Worm (Caenorhabditis elegans): ENCODE measurements around the gene clec-256.

The clec-256 gene

DNA sequence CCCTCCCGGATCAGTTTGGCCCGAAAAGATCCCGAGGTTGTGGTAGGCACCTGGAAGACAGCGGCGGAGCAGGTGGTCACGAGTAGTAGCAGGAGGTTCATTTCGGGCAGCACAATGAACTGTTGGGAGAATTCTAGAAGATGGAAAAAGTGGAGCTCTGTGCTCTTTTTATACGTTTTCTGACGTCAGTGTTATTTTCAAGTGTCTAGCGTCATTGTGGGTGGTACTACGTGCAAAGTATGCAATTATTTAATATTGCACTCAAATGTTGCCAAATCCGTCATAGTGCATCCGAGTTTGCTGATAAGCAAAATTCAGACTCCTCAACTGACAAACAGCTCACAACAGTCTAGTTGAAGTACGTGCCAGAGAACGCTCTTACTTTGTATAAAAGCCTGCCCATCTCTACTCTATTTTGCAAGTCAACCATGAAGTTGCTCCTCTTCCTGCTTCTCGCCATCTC is 39.9 kb upstream of the clec-256 start, which contains the start of the genes asp-18 and scl-19:
Gene asp-18, minus strand, starts transcription at position 101 of the 463 bp plus-strand sequence.
Gene scl-19, plus strand, starts transcription at position 413 of the 463 bp plus-strand sequence.
- no peak for TF ChIP-seq hmg-4 (GFP tag; optimal IDR thresholded peaks at IDR 0.05)
- TF ChIP-seq sea-1 (GFP tag; conservative IDR thresholded peaks at IDR 0.05): no peak
- TF ChIP-seq ceh-36 (tag; optimal IDR thresholded peaks at IDR 0.05): no peak
- no peak for TF ChIP-seq tra-4 (tag; optimal IDR thresholded peaks at IDR 0.05)
- no peak for TF ChIP-seq pes-1 (GFP tag; IDR thresholded peaks at IDR 0.05)
- TF ChIP-seq aly-1 (tag; optimal IDR thresholded peaks at IDR 0.05): no peak
- no peak for TF ChIP-seq tbx-11 (GFP tag; IDR thresholded peaks at IDR 0.05)
- no peak for TF ChIP-seq ets-7 (tag; optimal IDR thresholded peaks at IDR 0.05)
- TF ChIP-seq tbx-37 (GFP tag; conservative IDR thresholded peaks at IDR 0.05): no peak
- no peak for TF ChIP-seq hnd-1 (tag; optimal IDR thresholded peaks at IDR 0.05)
- no peak for TF ChIP-seq F13C5.2 (tag; optimal IDR thresholded peaks at IDR 0.05)
- no peak for TF ChIP-seq flt-1 (GFP tag; IDR thresholded peaks at IDR 0.05)
- no peak for TF ChIP-seq hmbx-1 (tag; optimal IDR thresholded peaks at IDR 0.05)
- no peak for TF ChIP-seq scrt-1 (GFP tag; IDR thresholded peaks at IDR 0.05)
- no peak for TF ChIP-seq B0310.2 (tag; optimal IDR thresholded peaks at IDR 0.05)
- no peak for TF ChIP-seq ceh-13 (GFP tag; optimal IDR thresholded peaks at IDR 0.05)

DNA sequence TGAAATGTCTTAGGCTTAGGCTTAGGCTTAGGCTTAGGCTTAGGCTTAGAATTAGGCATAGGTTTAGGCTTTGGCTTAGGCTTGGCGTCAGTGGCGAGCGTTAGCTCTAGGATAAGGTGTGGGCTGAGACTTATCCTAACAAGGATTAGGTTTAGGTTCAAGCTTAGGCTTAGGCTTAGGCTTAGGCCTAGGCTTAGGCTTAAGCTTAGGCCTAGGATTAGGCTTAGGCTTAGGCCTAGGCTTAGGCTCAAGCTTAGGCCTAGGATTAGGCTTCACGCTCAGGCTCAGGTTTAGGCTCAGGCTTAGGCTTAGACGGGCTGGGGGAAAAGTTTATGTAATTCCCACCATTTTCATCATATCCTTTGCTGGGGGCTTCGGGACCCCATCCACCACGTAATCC is 37.5 kb upstream of the clec-256 start:
- TF ChIP-seq hnd-1 (tag; optimal IDR thresholded peaks at IDR 0.05): no peak
- TF ChIP-seq ceh-13 (GFP tag; optimal IDR thresholded peaks at IDR 0.05): no peak
- peak; percentile 88 for TF ChIP-seq ceh-36 (tag; optimal IDR thresholded peaks at IDR 0.05)
- no peak for TF ChIP-seq tra-4 (tag; optimal IDR thresholded peaks at IDR 0.05)

DNA sequence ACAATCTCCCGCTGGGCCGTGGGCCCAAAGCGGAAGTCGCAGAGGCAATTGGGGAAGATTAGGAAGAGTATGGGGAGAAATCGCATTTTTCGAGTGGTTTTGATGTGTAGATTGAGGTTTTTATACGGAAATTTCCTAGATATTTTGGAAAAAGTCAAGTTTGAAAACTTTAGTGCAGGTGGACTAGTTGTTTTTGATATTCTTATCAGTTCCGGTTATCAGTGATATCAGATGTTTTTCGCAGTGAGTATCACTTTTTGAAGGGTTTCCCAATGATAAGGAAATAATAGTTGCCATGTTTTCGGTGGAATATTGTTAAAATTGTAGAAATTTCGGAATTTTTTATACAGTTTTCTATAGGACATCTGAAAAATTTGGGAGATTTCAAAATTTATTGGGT is 37.1 kb upstream of the clec-256 start, which contains the start of gene scl-20:
Gene scl-20, minus strand, starts transcription at position 101 of the 400 bp plus-strand sequence.
- no peak for TF ChIP-seq tbx-37 (GFP tag; conservative IDR thresholded peaks at IDR 0.05)
- TF ChIP-seq hnd-1 (tag; optimal IDR thresholded peaks at IDR 0.05): no peak
- no peak for TF ChIP-seq hmg-4 (GFP tag; optimal IDR thresholded peaks at IDR 0.05)
- no peak for TF ChIP-seq F13C5.2 (tag; optimal IDR thresholded peaks at IDR 0.05)
- TF ChIP-seq B0310.2 (tag; optimal IDR thresholded peaks at IDR 0.05): no peak
- no peak for TF ChIP-seq tbx-11 (GFP tag; IDR thresholded peaks at IDR 0.05)
- no peak for TF ChIP-seq ama-1 (optimal IDR thresholded peaks at IDR 0.05)
- no peak for TF ChIP-seq pes-1 (GFP tag; IDR thresholded peaks at IDR 0.05)

DNA sequence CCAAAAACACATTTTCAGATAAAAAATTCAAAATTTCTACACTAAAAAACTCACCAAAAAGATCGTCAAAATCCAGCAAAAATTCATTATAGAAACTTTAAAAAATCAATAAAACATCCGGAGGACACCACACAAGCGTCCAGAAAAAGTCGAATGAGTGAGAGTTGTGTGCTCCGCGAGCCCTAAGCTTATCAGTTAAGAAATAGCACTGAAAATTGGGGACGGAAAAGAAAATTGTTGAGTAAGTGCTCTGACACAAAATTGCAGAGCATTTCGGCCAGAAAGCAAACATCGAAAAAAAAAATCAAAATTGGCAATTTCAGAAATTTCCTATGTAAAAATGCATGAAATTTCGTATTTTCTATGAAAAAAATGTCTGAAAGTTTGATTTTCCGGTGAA is 33.8 kb upstream of the clec-256 start:
- TF ChIP-seq aly-1 (tag; optimal IDR thresholded peaks at IDR 0.05) (no peak), pes-1 (GFP tag; IDR thresholded peaks at IDR 0.05) (no peak), tbx-11 (GFP tag; IDR thresholded peaks at IDR 0.05) (no peak), ets-7 (tag; optimal IDR thresholded peaks at IDR 0.05) (no peak), hnd-1 (tag; optimal IDR thresholded peaks at IDR 0.05) (no peak), ama-1 (optimal IDR thresholded peaks at IDR 0.05) (no peak), ceh-13 (GFP tag; optimal IDR thresholded peaks at IDR 0.05) (no peak), F13C5.2 (tag; optimal IDR thresholded peaks at IDR 0.05) (no peak), B0310.2 (tag; optimal IDR thresholded peaks at IDR 0.05) (no peak), tbx-37 (GFP tag; conservative IDR thresholded peaks at IDR 0.05) (no peak), hmg-4 (GFP tag; optimal IDR thresholded peaks at IDR 0.05) (no peak), tra-4 (tag; optimal IDR thresholded peaks at IDR 0.05) (no peak), ceh-36 (tag; optimal IDR thresholded peaks at IDR 0.05) (no peak), sea-1 (GFP tag; conservative IDR thresholded peaks at IDR 0.05) (no peak), hmbx-1 (tag; optimal IDR thresholded peaks at IDR 0.05) (no peak), scrt-1 (GFP tag; IDR thresholded peaks at IDR 0.05) (no peak)

DNA sequence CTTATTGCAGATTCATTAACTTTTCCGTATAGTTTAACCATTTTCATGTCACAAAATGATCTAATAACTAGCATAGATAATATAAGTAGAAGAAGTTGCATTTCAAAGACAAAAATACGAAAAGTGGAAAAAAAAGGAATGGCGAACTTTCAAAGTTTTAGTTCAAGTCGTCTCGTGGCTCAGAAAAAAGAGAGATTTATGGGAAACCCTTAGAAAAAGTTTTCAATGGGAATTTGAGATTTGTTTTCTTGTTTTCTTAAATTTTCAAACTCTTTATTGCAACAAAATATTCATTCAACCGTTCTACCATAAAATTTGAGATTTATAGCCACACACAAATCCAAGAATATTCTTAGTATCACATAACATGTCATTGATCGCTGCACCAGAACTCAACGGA is 29.4 kb upstream of the clec-256 start, which contains the start of gene clec-250:
Gene clec-250, minus strand, starts transcription at position 101 of the 400 bp plus-strand sequence.
- TF ChIP-seq tbx-37 (GFP tag; conservative IDR thresholded peaks at IDR 0.05): no peak

DNA sequence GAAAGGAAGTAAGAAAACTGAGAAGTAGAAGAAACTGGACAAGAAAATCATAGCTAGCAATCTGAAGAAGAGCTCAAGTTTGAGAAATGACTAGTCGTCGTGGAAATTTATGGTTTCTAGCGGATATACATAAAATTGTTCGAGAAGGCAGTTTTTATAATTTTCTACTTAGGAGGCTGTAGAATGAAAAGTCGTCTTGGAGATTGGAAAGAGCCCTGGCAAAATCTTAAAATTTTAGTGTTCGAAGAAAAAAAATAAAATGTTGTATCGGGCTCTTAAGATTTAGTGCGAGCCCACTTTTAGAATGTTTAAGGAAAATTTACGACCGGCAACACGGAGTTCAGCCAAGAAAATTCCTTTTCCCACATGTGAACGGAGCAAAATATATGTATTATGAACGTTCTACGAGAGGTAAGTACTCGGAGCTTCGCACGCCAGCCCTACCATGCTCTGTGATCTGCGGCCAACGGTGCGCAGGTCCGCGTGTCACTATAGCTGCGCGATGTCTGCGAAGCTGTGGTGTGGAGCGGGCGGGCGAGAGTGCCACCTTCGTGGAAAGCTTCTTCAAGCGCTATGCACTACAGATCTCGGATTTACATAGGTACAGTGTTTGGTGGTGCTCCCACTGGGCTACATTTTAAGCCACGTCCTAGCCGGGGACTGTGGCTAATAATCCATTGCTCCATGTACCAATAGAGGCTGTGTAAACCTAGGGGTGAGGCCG is 24.4 kb upstream of the clec-256 start, which contains the start of gene clec-251:
Gene clec-251, minus strand, starts transcription at position 51 of the 724 bp plus-strand sequence.
- TF ChIP-seq hmg-4 (GFP tag; optimal IDR thresholded peaks at IDR 0.05) (no peak), tbx-37 (GFP tag; conservative IDR thresholded peaks at IDR 0.05) (no peak)

DNA sequence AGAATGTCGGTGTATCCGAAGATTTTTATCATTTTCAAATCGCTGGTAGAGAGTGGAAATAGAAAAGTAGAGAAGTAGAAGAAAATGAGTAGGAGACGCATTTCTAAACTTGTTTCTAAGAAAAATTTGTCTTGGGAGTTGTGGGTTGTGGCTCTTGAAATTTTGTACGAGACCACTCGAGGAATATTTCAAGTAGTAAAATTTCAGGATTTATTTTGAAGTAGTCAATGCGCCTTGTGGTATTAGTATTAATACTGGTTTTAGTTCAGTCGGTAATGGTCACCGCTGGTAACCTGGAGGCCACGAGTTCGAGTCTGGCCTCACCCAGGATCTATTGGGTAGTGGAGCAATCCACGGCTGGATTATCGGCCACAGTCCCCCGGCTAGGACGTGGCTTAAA is 22.8 kb upstream of the clec-256 start, which contains the start of gene clec-252:
Gene clec-252, minus strand, starts transcription at position 101 of the 400 bp plus-strand sequence.
- TF ChIP-seq tbx-11 (GFP tag; IDR thresholded peaks at IDR 0.05) (no peak), hmbx-1 (tag; optimal IDR thresholded peaks at IDR 0.05) (no peak), ets-7 (tag; optimal IDR thresholded peaks at IDR 0.05) (no peak), hnd-1 (tag; optimal IDR thresholded peaks at IDR 0.05) (no peak), B0310.2 (tag; optimal IDR thresholded peaks at IDR 0.05) (no peak), ama-1 (optimal IDR thresholded peaks at IDR 0.05) (no peak), tbx-37 (GFP tag; conservative IDR thresholded peaks at IDR 0.05) (no peak), aly-1 (tag; optimal IDR thresholded peaks at IDR 0.05) (no peak), ceh-36 (tag; optimal IDR thresholded peaks at IDR 0.05) (no peak)

DNA sequence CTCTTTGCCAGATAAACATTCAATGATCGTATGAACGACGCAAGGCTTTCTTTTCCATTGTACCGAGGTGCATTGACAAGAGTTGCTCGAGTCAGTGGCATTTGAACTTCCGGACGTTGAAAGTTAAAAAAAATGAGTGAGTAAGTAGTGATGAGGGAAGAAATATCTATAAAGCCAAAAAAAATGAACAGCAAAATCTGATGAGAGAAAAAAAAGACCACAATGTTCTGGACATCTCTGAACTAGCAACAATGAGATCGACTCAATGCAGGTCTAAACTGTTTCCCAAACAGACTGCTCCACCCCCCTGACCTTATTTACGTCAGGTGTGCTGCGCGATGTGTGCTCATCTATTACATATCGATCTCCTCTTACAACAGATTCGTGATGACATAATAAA is 21.0 kb upstream of the clec-256 start, which contains the start of the genes F11D11.21 and F11D11.12:
Gene F11D11.21, minus strand, starts transcription at position 101 of the 400 bp plus-strand sequence.
Gene F11D11.12, minus strand, starts transcription at position 238 of the 400 bp plus-strand sequence.
- TF ChIP-seq tbx-37 (GFP tag; conservative IDR thresholded peaks at IDR 0.05): no peak
- TF ChIP-seq pes-1 (GFP tag; IDR thresholded peaks at IDR 0.05): no peak
- TF ChIP-seq hmg-4 (GFP tag; optimal IDR thresholded peaks at IDR 0.05): no peak
- TF ChIP-seq ets-7 (tag; optimal IDR thresholded peaks at IDR 0.05): no peak
